Fruit fly (Drosophila melanogaster) whole organism, adult: ENCODE measurements around the gene Mob3.

Experiments
- CG33017 ChIP-seq: fragments of 200-800 bp; sonication (Bioruptor generic); optimal IDR thresholded peaks from 2 replicates; lab custom pipeline; 2018; ENCODE audit warnings: missing biosample characterization, mild to moderate bottlenecking, missing genetic modification characterization, moderate library complexity
- CG7101 ChIP-seq: fragments of 200-800 bp; sonication (Bioruptor generic); optimal IDR thresholded peaks from 2 replicates; lab custom pipeline; 2018; ENCODE audit warnings: missing biosample characterization, mild to moderate bottlenecking, missing genetic modification characterization, moderate library complexity
- Clk ChIP-seq: fragments of 200-800 bp; sonication (Bioruptor generic); optimal IDR thresholded peaks from 2 replicates; lab custom pipeline; 2017; ENCODE audit warnings: missing biosample characterization, missing genetic modification characterization
- Crg-1 ChIP-seq: fragments of 200-800 bp; sonication (Bioruptor generic); optimal IDR thresholded peaks from 2 replicates; lab custom pipeline; 2016; ENCODE audit warnings: missing biosample characterization, missing genetic modification characterization
- cnc ChIP-seq, 2 experiments: fragments of >200 bp; optimal IDR thresholded peaks; 2 replicates each; lab custom pipeline; 2017
- kay ChIP-seq: fragments of 200-800 bp; sonication (Bioruptor generic); peaks from one replicate; lab custom pipeline; 2016; ENCODE audit warnings: missing biosample characterization, missing genetic modification characterization, borderline replicate concordance
- ovo ChIP-seq: fragments of 200-800 bp; sonication (Bioruptor generic); optimal IDR thresholded peaks from 2 replicates; lab custom pipeline; 2016; ENCODE audit warnings: missing biosample characterization, missing genetic modification characterization
- pad ChIP-seq: fragments of 200-800 bp; sonication (Bioruptor generic); optimal IDR thresholded peaks from 3 replicates; lab custom pipeline; 2017; ENCODE audit warnings: missing biosample characterization, missing genetic modification characterization, mild to moderate bottlenecking, moderate library complexity, missing genetic modification reagents

DNA sequence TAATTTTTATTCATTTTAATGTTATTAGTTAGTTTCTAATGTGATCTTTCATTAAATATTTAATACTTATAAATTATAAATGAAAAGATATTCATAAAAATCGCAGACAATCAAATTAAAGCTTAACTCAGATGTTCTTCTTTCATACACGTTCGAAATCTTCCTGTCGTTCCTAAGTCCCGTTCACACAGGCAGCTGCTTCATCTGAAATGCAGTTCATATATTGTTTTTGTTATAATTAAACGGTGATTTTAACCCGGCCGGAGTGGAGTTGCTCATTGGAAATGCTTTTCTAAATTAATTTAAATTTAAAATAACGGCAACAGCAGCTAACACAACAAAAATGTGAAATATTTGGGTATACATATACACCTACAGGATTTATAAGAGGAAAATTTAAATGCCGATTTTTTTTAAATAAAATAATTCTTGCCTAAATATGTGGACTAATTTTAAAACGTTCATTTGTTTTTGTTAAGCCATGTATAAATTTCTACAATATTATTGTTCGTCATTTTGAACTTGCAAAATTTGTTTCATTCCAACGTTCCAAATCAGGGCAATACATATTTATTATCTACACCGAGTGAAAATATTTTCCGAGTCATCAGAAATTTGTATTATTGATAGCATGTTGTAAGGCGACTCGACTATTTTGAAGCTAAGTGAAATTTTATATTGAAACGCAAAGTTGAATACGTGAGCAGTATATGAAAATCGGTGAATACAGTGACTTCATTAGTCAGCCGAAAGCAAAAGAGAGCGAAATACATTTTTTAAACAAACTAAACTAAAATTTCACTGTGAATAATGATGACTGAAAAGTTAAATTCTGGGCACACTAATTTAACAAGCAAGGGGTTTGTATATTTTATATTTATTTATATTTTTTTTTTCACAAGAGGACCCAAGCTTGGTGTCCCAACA lies 26.1 kb upstream of the Mob3 start, which contains the start of gene me31B:
- TF ChIP-seq cnc (optimal IDR thresholded peaks at IDR 0.05; lab: Kevin White, UChicago) (no peak), Crg-1 (GFP tag; lab: Kevin White, UChicago) (no peak), kay (GFP tag; lab: Kevin White, UChicago) (peak; percentile 70), Clk (GFP tag; lab: Kevin White, UChicago) (no peak), CG33017 (tag; lab: Kevin White, UChicago) (no peak), pad (no peak), ovo (GFP tag; lab: Kevin White, UChicago) (no peak), CG7101 (no peak)
